Worm (Caenorhabditis elegans): ENCODE measurements around the gene hlh-15.

Gene hlh-15

ce11 chrX:2456141-2456540 lies 43.0 kb upstream of the hlh-15 start:
- no peak for TF ChIP-seq mef-2 (tag; optimal IDR thresholded peaks at IDR 0.05)
- TF ChIP-seq nhr-47 (tag; optimal IDR thresholded peaks at IDR 0.05): peak; percentile 9
- no peak for TF ChIP-seq ama-1 (optimal IDR thresholded peaks at IDR 0.05)
- peak; percentile 16 for TF ChIP-seq nhr-71 (tag; optimal IDR thresholded peaks at IDR 0.05)
- peak; percentile 68 for TF ChIP-seq lin-14 (GFP tag; optimal IDR thresholded peaks at IDR 0.05)
- TF ChIP-seq snpc-4 (tag; optimal IDR thresholded peaks at IDR 0.05): no peak
- TF ChIP-seq elt-3 (tag; optimal IDR thresholded peaks at IDR 0.05): no peak
- peak in 1 of 3 experiments; percentile 15 for TF ChIP-seq ceh-82 (tag; optimal IDR thresholded peaks at IDR 0.05)
- peak; percentile 27 for TF ChIP-seq unc-86 (tag; optimal IDR thresholded peaks at IDR 0.05)
- TF ChIP-seq sup-37 (GFP tag; optimal IDR thresholded peaks at IDR 0.05): no peak
- no peak for TF ChIP-seq ceh-63 (GFP tag; optimal IDR thresholded peaks at IDR 0.05)
- TF ChIP-seq fkh-10 (GFP tag; optimal IDR thresholded peaks at IDR 0.05): peak; percentile 49
- no peak for TF ChIP-seq nhr-19 (GFP tag; conservative IDR thresholded peaks at IDR 0.05)
- peak; percentile 7 for TF ChIP-seq egl-13 (tag; optimal IDR thresholded peaks at IDR 0.05)
- no peak for TF ChIP-seq dpl-1 (GFP tag; optimal IDR thresholded peaks at IDR 0.05)
- TF ChIP-seq ceh-88 (GFP tag; IDR thresholded peaks at IDR 0.05): no peak

ce11 chrX:2454914-2455313 lies 41.7 kb upstream of the hlh-15 start:
- TF ChIP-seq lin-13 (GFP tag; optimal IDR thresholded peaks at IDR 0.05) (no peak), ceh-82 (tag; optimal IDR thresholded peaks at IDR 0.05) (peak in 1 of 3 experiments; percentile 15), nhr-28 (tag; optimal IDR thresholded peaks at IDR 0.05) (no peak), pag-3 (tag; optimal IDR thresholded peaks at IDR 0.05; ENCODE audit: borderline replicate concordance, insufficient read depth) (no peak), sox-4 (tag; optimal IDR thresholded peaks at IDR 0.05) (no peak), lin-35 (GFP tag; optimal IDR thresholded peaks at IDR 0.05) (no peak), ama-1 (optimal IDR thresholded peaks at IDR 0.05) (no peak), snu-23 (GFP tag; optimal IDR thresholded peaks at IDR 0.05) (no peak), ztf-4 (tag; optimal IDR thresholded peaks at IDR 0.05) (no peak), fkh-10 (GFP tag; optimal IDR thresholded peaks at IDR 0.05) (peak; percentile 44), sptf-1 (tag; optimal IDR thresholded peaks at IDR 0.05) (no peak), isw-1 (GFP tag; IDR thresholded peaks at IDR 0.05) (no peak), lin-39 (tag; optimal IDR thresholded peaks at IDR 0.05) (no peak), zip-4 (GFP tag; optimal IDR thresholded peaks at IDR 0.05) (no peak), zag-1 (tag; optimal IDR thresholded peaks at IDR 0.05) (no peak), lin-14 (GFP tag; optimal IDR thresholded peaks at IDR 0.05) (peak; percentile 28), Y116A8C.19 (tag; optimal IDR thresholded peaks at IDR 0.05; ENCODE audit: borderline replicate concordance) (no peak), swsn-7 (tag; optimal IDR thresholded peaks at IDR 0.05) (no peak), unc-98 (GFP tag; IDR thresholded peaks at IDR 0.05) (no peak)

ce11 chrX:2452716-2453115 lies 39.5 kb upstream of the hlh-15 start:
- TF ChIP-seq nhr-237 (tag; optimal IDR thresholded peaks at IDR 0.05) (no peak), efl-1 (optimal IDR thresholded peaks at IDR 0.05) (no peak), efl-1 (GFP tag; optimal IDR thresholded peaks at IDR 0.05 in 1 of 2) (peak in 1 of 2 experiments; percentile 34), nhr-85 (tag) (no peak), isw-1 (GFP tag; IDR thresholded peaks at IDR 0.05) (no peak)

- TF ChIP-seq nhr-19 (GFP tag; conservative IDR thresholded peaks at IDR 0.05) (no peak), nhr-71 (tag; optimal IDR thresholded peaks at IDR 0.05) (peak; percentile 24), fkh-4 (tag; optimal IDR thresholded peaks at IDR 0.05; ENCODE audit: borderline replicate concordance) (no peak), nhr-11 (tag; optimal IDR thresholded peaks at IDR 0.05) (no peak), lin-14 (GFP tag; optimal IDR thresholded peaks at IDR 0.05) (peak; percentile 29), zip-4 (GFP tag; optimal IDR thresholded peaks at IDR 0.05) (no peak), C16A3.4 (tag; optimal IDR thresholded peaks at IDR 0.05) (no peak), rnt-1 (tag; optimal IDR thresholded peaks at IDR 0.05) (peak; percentile 53), snu-23 (GFP tag; optimal IDR thresholded peaks at IDR 0.05) (no peak)
Measured at ce11 chrX:2452297-2452696, 39.1 kb upstream of the hlh-15 start.
